Fruit fly (Drosophila melanogaster) whole organism, prepupa: ENCODE results near the gene CG9521.

Experiments
- CG10631 ChIP-seq: fragments of 200-800 bp; sonication (Bioruptor generic); optimal IDR thresholded peaks from 2 replicates; lab custom pipeline; 2016; ENCODE audit warnings: missing biosample characterization, missing genetic modification characterization
- CG10669 ChIP-seq: fragments of 200-800 bp; sonication (Bioruptor generic); optimal IDR thresholded peaks from 3 replicates; lab custom pipeline; 2018; ENCODE audit warnings: missing biosample characterization, mild to moderate bottlenecking, missing genetic modification characterization, moderate library complexity
- CG11294 ChIP-seq: fragments of 200-800 bp; sonication (Bioruptor generic); IDR thresholded peaks from 2 replicates; pipeline ENCODE4 v1.3.6; 2022; ENCODE audit warnings: missing biosample characterization, missing genetic modification characterization
- CG11902 ChIP-seq: fragments of 200-800 bp; sonication (Bioruptor generic); optimal IDR thresholded peaks from 3 replicates; lab custom pipeline; 2016; ENCODE audit warnings: missing biosample characterization, missing genetic modification characterization
- CG15336 ChIP-seq: fragments of 200-800 bp; sonication (Bioruptor generic); IDR thresholded peaks from 2 replicates; pipeline ENCODE4 v1.3.6; 2022; ENCODE audit warnings: missing biosample characterization, missing genetic modification characterization
- CG1621 ChIP-seq: fragments of 200-800 bp; sonication (Bioruptor generic); optimal IDR thresholded peaks from 3 replicates; lab custom pipeline; 2018; ENCODE audit warnings: missing biosample characterization, mild to moderate bottlenecking, missing genetic modification characterization
- CG16779 ChIP-seq: fragments of 200-800 bp; sonication (Bioruptor generic); optimal IDR thresholded peaks from 3 replicates; lab custom pipeline; 2017; ENCODE audit warnings: missing biosample characterization, mild to moderate bottlenecking, missing genetic modification characterization
- CG31627 ChIP-seq: fragments of 200-800 bp; sonication (Bioruptor generic); optimal IDR thresholded peaks from 3 replicates; lab custom pipeline; 2016; ENCODE audit warnings: missing biosample characterization, missing genetic modification characterization
- CG32006 ChIP-seq: fragments of 200-800 bp; sonication (Bioruptor generic); optimal IDR thresholded peaks from 3 replicates; lab custom pipeline; 2017; ENCODE audit warnings: missing biosample characterization, mild to moderate bottlenecking, missing genetic modification characterization
- CG3919 ChIP-seq: fragments of 200-800 bp; sonication (Bioruptor generic); optimal IDR thresholded peaks from 3 replicates; lab custom pipeline; 2016; ENCODE audit warnings: missing biosample characterization, missing genetic modification characterization
- CG4318 ChIP-seq: fragments of 200-800 bp; sonication (Bioruptor generic); optimal IDR thresholded peaks from 3 replicates; lab custom pipeline; 2017; ENCODE audit warnings: missing biosample characterization, mild to moderate bottlenecking, missing genetic modification characterization
- CG6276 ChIP-seq: fragments of 200-800 bp; sonication (Bioruptor generic); optimal IDR thresholded peaks from 2 replicates; lab custom pipeline; 2017; ENCODE audit warnings: missing biosample characterization, mild to moderate bottlenecking, missing genetic modification characterization
- CG6792 ChIP-seq: fragments of 200-800 bp; sonication (Bioruptor generic); optimal IDR thresholded peaks from 3 replicates; lab custom pipeline; 2016; ENCODE audit warnings: missing biosample characterization, missing genetic modification characterization
- CG6808 ChIP-seq: fragments of 200-800 bp; sonication (Bioruptor generic); optimal IDR thresholded peaks from 3 replicates; lab custom pipeline; 2017; ENCODE audit warnings: missing biosample characterization, missing genetic modification characterization, mild to moderate bottlenecking, moderate library complexity, missing genetic modification reagents
- CG6854 ChIP-seq: fragments of 200-800 bp; sonication (Bioruptor generic); optimal IDR thresholded peaks from 2 replicates; lab custom pipeline; 2017; ENCODE audit warnings: missing biosample characterization, mild to moderate bottlenecking, missing genetic modification characterization
- CG8119 ChIP-seq: fragments of 200-800 bp; sonication (Bioruptor generic); IDR thresholded peaks from 3 replicates; pipeline ENCODE4 v1.3.6; 2022; ENCODE audit warnings: missing biosample characterization, missing genetic modification characterization
- CG8319 ChIP-seq: fragments of 200-800 bp; sonication (Bioruptor generic); optimal IDR thresholded peaks from 3 replicates; lab custom pipeline; 2016; ENCODE audit warnings: missing biosample characterization, missing genetic modification characterization
- CG8632 ChIP-seq: fragments of 200-800 bp; sonication (Bioruptor generic); optimal IDR thresholded peaks from 3 replicates; lab custom pipeline; 2016; ENCODE audit warnings: missing biosample characterization, missing genetic modification characterization
- CG9139 ChIP-seq: fragments of 200-800 bp; sonication (Bioruptor generic); optimal IDR thresholded peaks from 3 replicates; lab custom pipeline; 2017; ENCODE audit warnings: missing biosample characterization, mild to moderate bottlenecking, missing genetic modification characterization
- Eip75B ChIP-seq: fragments of 200-800 bp; sonication (Bioruptor generic); optimal IDR thresholded peaks from 3 replicates; lab custom pipeline; 2016; ENCODE audit warnings: missing biosample characterization, missing genetic modification characterization
- Eip78C ChIP-seq: fragments of 200-800 bp; sonication (Bioruptor generic); peaks from one replicate; lab custom pipeline; 2016; ENCODE audit warnings: missing biosample characterization, missing genetic modification characterization
- Eip93F ChIP-seq: fragments of 200-800 bp; sonication (Bioruptor generic); optimal IDR thresholded peaks from 2 replicates; lab custom pipeline; 2016; ENCODE audit warnings: missing biosample characterization, mild to moderate bottlenecking, missing genetic modification characterization
- Ets21C ChIP-seq: fragments of 200-800 bp; sonication (Bioruptor generic); optimal IDR thresholded peaks from 3 replicates; lab custom pipeline; 2016; ENCODE audit warnings: missing biosample characterization, missing genetic modification characterization
- Gug ChIP-seq: fragments of 200-800 bp; sonication (Bioruptor generic); IDR thresholded peaks from 2 replicates; pipeline ENCODE4 v1.3.6; 2022; ENCODE audit warnings: missing biosample characterization, missing genetic modification characterization
- Hr39 ChIP-seq: fragments of 200-800 bp; sonication (Bioruptor generic); optimal IDR thresholded peaks from 2 replicates; lab custom pipeline; 2016; ENCODE audit warnings: missing biosample characterization, missing genetic modification characterization
- Hr4 ChIP-seq: fragments of 200-800 bp; sonication (Bioruptor generic); optimal IDR thresholded peaks from 3 replicates; lab custom pipeline; 2016; ENCODE audit warnings: missing biosample characterization, missing genetic modification characterization
- Lpt ChIP-seq: fragments of 200-800 bp; sonication (Bioruptor generic); optimal IDR thresholded peaks from 3 replicates; lab custom pipeline; 2016; ENCODE audit warnings: missing biosample characterization, missing genetic modification characterization
- Met ChIP-seq: fragments of 200-800 bp; sonication (Bioruptor generic); optimal IDR thresholded peaks from 3 replicates; lab custom pipeline; 2016; ENCODE audit warnings: missing biosample characterization, missing genetic modification characterization
- OdsH ChIP-seq: fragments of 200-800 bp; sonication (Bioruptor generic); optimal IDR thresholded peaks from 3 replicates; lab custom pipeline; 2016; ENCODE audit warnings: missing biosample characterization, missing genetic modification characterization
- Smox ChIP-seq: fragments of 200-800 bp; sonication (Bioruptor generic); optimal IDR thresholded peaks from 3 replicates; lab custom pipeline; 2016; ENCODE audit warnings: missing biosample characterization, missing genetic modification characterization
- Sox102F ChIP-seq: fragments of 200-800 bp; sonication (Bioruptor generic); optimal IDR thresholded peaks from 2 replicates; lab custom pipeline; 2016; ENCODE audit warnings: missing biosample characterization, mild to moderate bottlenecking, missing genetic modification characterization
- Sox14 ChIP-seq: fragments of 200-800 bp; sonication (Bioruptor generic); optimal IDR thresholded peaks from 3 replicates; lab custom pipeline; 2016; ENCODE audit warnings: missing biosample characterization, missing genetic modification characterization
- Sox15 ChIP-seq: fragments of 200-800 bp; sonication (Bioruptor generic); optimal IDR thresholded peaks from 3 replicates; lab custom pipeline; 2016; ENCODE audit warnings: missing biosample characterization, missing genetic modification characterization
- achi ChIP-seq: fragments of 200-800 bp; sonication (Bioruptor generic); optimal IDR thresholded peaks from 3 replicates; lab custom pipeline; 2016; ENCODE audit warnings: missing biosample characterization, missing genetic modification characterization
- acj6 ChIP-seq: fragments of 200-800 bp; sonication (Bioruptor generic); optimal IDR thresholded peaks from 3 replicates; lab custom pipeline; 2016; ENCODE audit warnings: missing biosample characterization, missing genetic modification characterization
- dac ChIP-seq: fragments of 200-800 bp; sonication (Bioruptor generic); optimal IDR thresholded peaks from 2 replicates; lab custom pipeline; 2017; ENCODE audit warnings: missing biosample characterization, mild to moderate bottlenecking, missing genetic modification characterization
- eg ChIP-seq: fragments of 200-800 bp; sonication (Bioruptor generic); IDR thresholded peaks from 3 replicates; pipeline ENCODE4 v1.3.6; 2022; ENCODE audit warnings: missing biosample characterization, missing genetic modification characterization
- esn ChIP-seq: fragments of 200-800 bp; sonication (Bioruptor generic); optimal IDR thresholded peaks from 2 replicates; lab custom pipeline; 2016; ENCODE audit warnings: missing biosample characterization, mild to moderate bottlenecking, missing genetic modification characterization, moderate library complexity
- fd59A ChIP-seq: fragments of 200-800 bp; sonication (Bioruptor generic); optimal IDR thresholded peaks from 2 replicates; lab custom pipeline; 2017; ENCODE audit warnings: missing biosample characterization, mild to moderate bottlenecking, missing genetic modification characterization, missing genetic modification reagents
- fd85E ChIP-seq: fragments of 200-800 bp; sonication (Bioruptor generic); optimal IDR thresholded peaks from 3 replicates; lab custom pipeline; 2016; ENCODE audit warnings: missing biosample characterization, missing genetic modification characterization
- fkh ChIP-seq: fragments of 200-800 bp; sonication (Bioruptor generic); optimal IDR thresholded peaks from 3 replicates; lab custom pipeline; 2017; ENCODE audit warnings: missing biosample characterization, mild to moderate bottlenecking, missing genetic modification characterization, moderate library complexity
- net ChIP-seq: fragments of 200-800 bp; sonication (Bioruptor generic); optimal IDR thresholded peaks from 3 replicates; lab custom pipeline; 2016; ENCODE audit warnings: missing biosample characterization, missing genetic modification characterization
- pdm3 ChIP-seq: fragments of 200-800 bp; sonication (Bioruptor generic); optimal IDR thresholded peaks from 3 replicates; lab custom pipeline; 2016; ENCODE audit warnings: missing biosample characterization, missing genetic modification characterization
- salr ChIP-seq, 2 experiments: fragments of 200-800 bp; sonication (Bioruptor generic); optimal IDR thresholded peaks; 3 replicates each; lab custom pipeline; 2016 to 2018; ENCODE audit warnings: missing biosample characterization in 2 of 2, missing genetic modification characterization in 2 of 2, mild to moderate bottlenecking in 1 of 2
- spab ChIP-seq: fragments of 200-800 bp; sonication (Bioruptor generic); optimal IDR thresholded peaks from 2 replicates; lab custom pipeline; 2017; ENCODE audit warnings: missing biosample characterization, mild to moderate bottlenecking, missing genetic modification characterization, missing genetic modification reagents
- ss ChIP-seq, 2 experiments: fragments of 200-800 bp; sonication (Bioruptor generic); optimal IDR thresholded peaks; 2 replicates in 1 of 2; 3 replicates in 1 of 2; lab custom pipeline; 2017 to 2018; ENCODE audit warnings: mild to moderate bottlenecking in 2 of 2, missing biosample characterization in 2 of 2, missing genetic modification characterization in 2 of 2, moderate library complexity in 1 of 2
- svp ChIP-seq: fragments of 200-800 bp; sonication (Bioruptor generic); peaks from one replicate; lab custom pipeline; 2016; ENCODE audit warnings: missing biosample characterization, missing genetic modification characterization
- topi ChIP-seq: fragments of 200-800 bp; sonication (Bioruptor generic); optimal IDR thresholded peaks from 3 replicates; lab custom pipeline; 2016; ENCODE audit warnings: missing biosample characterization, missing genetic modification characterization
- vri ChIP-seq: fragments of 200-800 bp; sonication (Bioruptor generic); optimal IDR thresholded peaks from 3 replicates; lab custom pipeline; 2016; ENCODE audit warnings: missing biosample characterization, mild to moderate bottlenecking, missing genetic modification characterization

The CG9521 gene

DNA sequence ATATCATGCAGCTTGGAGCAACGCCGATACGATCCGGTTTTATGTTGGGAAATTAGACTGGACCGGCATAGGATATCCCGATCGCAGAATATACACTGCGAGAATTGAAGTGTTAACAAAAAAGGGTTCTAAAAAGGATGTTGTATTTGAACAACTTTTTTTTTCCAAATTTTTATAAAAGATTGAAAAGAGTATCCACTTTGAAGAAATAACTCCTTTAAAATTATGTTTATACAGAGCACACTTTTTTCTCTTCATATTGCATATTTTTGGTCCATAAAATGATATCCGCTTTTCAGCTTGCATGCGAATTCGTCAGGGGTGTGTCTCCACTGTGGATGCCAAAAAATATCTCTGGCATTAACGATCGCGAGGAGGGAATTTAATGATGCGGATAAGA is 39.2 kb upstream of the CG9521 start (continued):
- TF ChIP-seq Eip93F (GFP tag; lab: Kevin White, UChicago) = no peak
- TF ChIP-seq CG11294 (GFP tag; lab: Robert Waterston, UW) = no peak
- peak; percentile 30 for TF ChIP-seq CG6276 (GFP tag; lab: Kevin White, UChicago)
- peak; percentile 12 for TF ChIP-seq CG8632 (GFP tag; lab: Kevin White, UChicago)
- TF ChIP-seq dac (GFP tag; lab: Kevin White, UChicago) = no peak
- TF ChIP-seq CG4318 (GFP tag; lab: Kevin White, UChicago) = peak; percentile 20
- TF ChIP-seq CG32006 = peak; percentile 47

DNA sequence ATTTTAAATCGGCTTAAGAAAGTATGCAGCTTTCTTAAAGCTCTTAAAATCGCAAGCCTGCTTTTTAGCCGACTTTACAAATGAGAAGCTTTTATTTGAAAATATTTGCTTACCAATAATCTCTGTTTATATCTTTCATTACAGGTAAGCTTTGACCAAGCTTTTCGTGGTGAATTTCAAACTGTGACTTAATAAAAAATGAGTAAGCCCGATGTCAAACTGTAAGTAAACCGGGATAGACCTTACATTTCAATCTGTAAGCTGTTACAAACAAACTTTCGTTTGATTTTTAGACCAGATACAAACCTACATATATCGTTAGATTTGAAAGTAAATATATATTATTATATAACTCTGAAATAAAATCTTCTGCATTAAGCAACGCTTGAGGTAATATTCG is 32.5 kb upstream of the CG9521 start:
- peak; percentile 25 for TF ChIP-seq fkh (GFP tag; lab: Kevin White, UChicago)
- TF ChIP-seq vri (GFP tag; lab: Kevin White, UChicago) = no peak

DNA sequence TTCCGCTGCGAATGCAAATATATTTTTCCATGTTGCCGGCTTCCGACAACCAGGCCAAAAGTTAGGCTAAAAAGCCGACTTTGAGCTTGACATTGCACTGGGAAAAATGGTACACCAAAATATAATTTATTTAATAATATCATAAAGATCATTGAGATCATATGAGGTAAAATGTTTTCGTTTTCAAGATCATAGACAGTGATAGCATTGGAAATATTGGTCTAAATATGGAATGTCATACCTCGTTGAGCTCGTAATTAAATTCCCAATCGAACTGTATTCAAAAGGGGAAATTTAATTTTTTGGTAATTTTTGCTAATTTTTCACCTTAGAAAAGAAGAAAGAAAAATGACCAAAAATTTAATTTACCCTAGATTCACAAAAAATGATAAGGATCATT is 30.9 kb upstream of the CG9521 start:
- TF ChIP-seq Sox15 (GFP tag; lab: Kevin White, UChicago) (no peak), CG31627 (no peak), fd85E (no peak), CG1621 (tag; lab: Kevin White, UChicago) (no peak), spab (no peak), salr (GFP tag; optimal IDR thresholded peaks at IDR 0.05; lab: Kevin White, UChicago) (no peak), achi (no peak), acj6 (GFP tag; lab: Kevin White, UChicago) (no peak), Eip75B (GFP tag; lab: Kevin White, UChicago) (no peak), CG10669 (GFP tag; lab: Kevin White, UChicago) (no peak), CG6792 (GFP tag; lab: Kevin White, UChicago) (no peak), pdm3 (no peak), eg (no peak), CG8119 (GFP tag; lab: Robert Waterston, UW) (0 out of 3 replicates have a peak, but pooled peaks have one; percentile 30), esn (GFP tag; lab: Kevin White, UChicago) (no peak), fd59A (no peak), CG32006 (peak; percentile 67), CG11902 (GFP tag; lab: Kevin White, UChicago) (no peak), CG15336 (GFP tag; lab: Robert Waterston, UW) (no peak), CG10631 (GFP tag; lab: Kevin White, UChicago) (no peak), CG6276 (GFP tag; lab: Kevin White, UChicago) (no peak), CG3919 (GFP tag; lab: Kevin White, UChicago) (no peak), CG6808 (GFP tag; lab: Kevin White, UChicago) (no peak), Ets21C (GFP tag; lab: Kevin White, UChicago) (no peak), CG16779 (tag; lab: Kevin White, UChicago) (no peak), CG9139 (GFP tag; lab: Kevin White, UChicago) (no peak), Lpt (GFP tag; lab: Kevin White, UChicago) (no peak), net (no peak), vri (GFP tag; lab: Kevin White, UChicago) (no peak), CG8319 (no peak), Smox (GFP tag; lab: Kevin White, UChicago) (no peak), Hr4 (GFP tag; lab: Kevin White, UChicago) (peak; percentile 46), Met (GFP tag; lab: Kevin White, UChicago) (no peak), Sox102F (GFP tag; lab: Kevin White, UChicago) (no peak), Sox14 (GFP tag; lab: Kevin White, UChicago) (no peak), OdsH (GFP tag; lab: Kevin White, UChicago) (peak; percentile 16), Eip78C (GFP tag; lab: Kevin White, UChicago) (peak; percentile 65), ss (GFP tag; optimal IDR thresholded peaks at IDR 0.05; lab: Kevin White, UChicago) (no peak), CG6854 (GFP tag; lab: Kevin White, UChicago) (no peak), Eip93F (GFP tag; lab: Kevin White, UChicago) (no peak), Hr39 (no peak), CG4318 (GFP tag; lab: Kevin White, UChicago) (peak; percentile 21), Gug (GFP tag; lab: Robert Waterston, UW) (no peak), svp (no peak), topi (GFP tag; lab: Kevin White, UChicago) (no peak)
